Fruit fly (Drosophila melanogaster): ENCODE results near the gene pum.
A peak's percentile ranks its signal among the peaks of the same experiment; 100 is the strongest.

Gene pum

DNA sequence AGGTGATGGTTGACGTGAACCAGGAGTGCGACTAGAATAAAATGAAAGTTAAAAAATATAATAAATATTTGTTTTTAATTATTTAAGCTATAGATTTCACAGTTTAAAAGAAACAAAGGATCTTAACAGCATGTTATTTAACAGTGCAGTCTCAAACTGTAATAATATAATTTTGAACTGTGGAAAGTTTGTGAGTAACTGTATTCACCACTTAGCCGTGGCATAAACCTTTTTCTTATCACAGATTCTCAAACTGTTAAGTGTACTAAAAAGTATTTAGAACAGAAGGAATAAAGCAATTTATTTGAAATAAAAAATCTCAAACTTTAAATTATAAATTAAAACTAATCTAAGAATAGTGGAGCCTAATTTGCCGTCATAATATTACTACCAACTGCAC lies 23.2 kb downstream of the pum start (continued):
- TF ChIP-seq H15 (GFP tag; IDR thresholded peaks at IDR 0.05): no peak
- TF ChIP-seq lola (GFP tag; optimal IDR thresholded peaks at IDR 0.05): no peak
- TF ChIP-seq Taf1 (GFP tag; IDR thresholded peaks at IDR 0.05): no peak
- no peak for TF ChIP-seq gsb (GFP tag; IDR thresholded peaks at IDR 0.05)
- no peak for TF ChIP-seq Meics (GFP tag; optimal IDR thresholded peaks at IDR 0.05)
- TF ChIP-seq dmrt99B (tag; optimal IDR thresholded peaks at IDR 0.05): no peak
- TF ChIP-seq Tbp (GFP tag; optimal IDR thresholded peaks at IDR 0.05): peak; percentile 97
- no peak for TF ChIP-seq ase (GFP tag; IDR thresholded peaks at IDR 0.05)
- TF ChIP-seq Ets65A (GFP tag): peak; percentile 30
- TF ChIP-seq mld (GFP tag; IDR thresholded peaks at IDR 0.05; ENCODE audit: partially characterized antibody): no peak
- no peak for TF ChIP-seq Elba2 (GFP tag; optimal IDR thresholded peaks at IDR 0.05)
- TF ChIP-seq kni (GFP tag; optimal IDR thresholded peaks at IDR 0.05): no peak
- no peak for TF ChIP-seq CG4854 (GFP tag; optimal IDR thresholded peaks at IDR 0.05)
- no peak for TF ChIP-seq CG3163 (GFP tag; optimal IDR thresholded peaks at IDR 0.05)
- TF ChIP-seq Fer2 (tag; optimal IDR thresholded peaks at IDR 0.05): no peak
- no peak for TF ChIP-seq Camta (GFP tag; optimal IDR thresholded peaks at IDR 0.05)
- TF ChIP-seq CG9437 (GFP tag; optimal IDR thresholded peaks at IDR 0.05): no peak
- no peak for TF ChIP-seq repo (GFP tag; optimal IDR thresholded peaks at IDR 0.05)
- no peak for TF ChIP-seq Dip2 (GFP tag; IDR thresholded peaks at IDR 0.05)
- TF ChIP-seq CG10543 (GFP tag; optimal IDR thresholded peaks at IDR 0.05): no peak
- no peak for TF ChIP-seq B-H2 (GFP tag; optimal IDR thresholded peaks at IDR 0.05)
- TF ChIP-seq klu (GFP tag; IDR thresholded peaks at IDR 0.05): no peak
- TF ChIP-seq CG15011 (GFP tag; optimal IDR thresholded peaks at IDR 0.05): no peak
- TF ChIP-seq gro (GFP tag; optimal IDR thresholded peaks at IDR 0.05): no peak
- no peak for TF ChIP-seq prd (optimal IDR thresholded peaks at IDR 0.05)
- TF ChIP-seq prd (GFP tag; IDR thresholded peaks at IDR 0.05): no peak
- no peak for TF ChIP-seq CG6813 (GFP tag; optimal IDR thresholded peaks at IDR 0.05)
- no peak for TF ChIP-seq fu2 (GFP tag; optimal IDR thresholded peaks at IDR 0.05)
- TF ChIP-seq CG14965 (GFP tag; optimal IDR thresholded peaks at IDR 0.05; ENCODE audit: borderline replicate concordance): no peak
- TF ChIP-seq CG7928 (GFP tag; optimal IDR thresholded peaks at IDR 0.05): no peak
- TF ChIP-seq btn (GFP tag; optimal IDR thresholded peaks at IDR 0.05): no peak
- no peak for TF ChIP-seq seq (GFP tag; IDR thresholded peaks at IDR 0.05)
- no peak for TF ChIP-seq run (tag; optimal IDR thresholded peaks at IDR 0.05)
- TF ChIP-seq CG1602 (GFP tag; optimal IDR thresholded peaks at IDR 0.05): no peak
- no peak for TF ChIP-seq schlank (tag; optimal IDR thresholded peaks at IDR 0.05)
- no peak for TF ChIP-seq CG3281 (GFP tag; optimal IDR thresholded peaks at IDR 0.05)
- no peak for TF ChIP-seq bsh (GFP tag; optimal IDR thresholded peaks at IDR 0.05)
- no peak for TF ChIP-seq CG4820 (GFP tag; optimal IDR thresholded peaks at IDR 0.05)
- peak; percentile 81 for TF ChIP-seq CG11504 (tag; optimal IDR thresholded peaks at IDR 0.05)
- no peak for TF ChIP-seq ro (GFP tag; IDR thresholded peaks at IDR 0.05)
- TF ChIP-seq CG6854 (GFP tag; optimal IDR thresholded peaks at IDR 0.05): peak; percentile 77
- TF ChIP-seq Gug (GFP tag; IDR thresholded peaks at IDR 0.05): no peak
- no peak for TF ChIP-seq CG2678 (tag; optimal IDR thresholded peaks at IDR 0.05)
- no peak for TF ChIP-seq CG32532 (GFP tag; IDR thresholded peaks at IDR 0.05)
- TF ChIP-seq Trl (optimal IDR thresholded peaks at IDR 0.05): no peak
- no peak for TF ChIP-seq Trl (GFP tag; optimal IDR thresholded peaks at IDR 0.05)
- TF ChIP-seq CG1832 (GFP tag; optimal IDR thresholded peaks at IDR 0.05): no peak
- TF ChIP-seq CG30431 (GFP tag; optimal IDR thresholded peaks at IDR 0.05): no peak
- no peak for TF ChIP-seq CG17612 (GFP tag; IDR thresholded peaks at IDR 0.05)
- TF ChIP-seq fru (optimal IDR thresholded peaks at IDR 0.05): no peak
- TF ChIP-seq eve (GFP tag; optimal IDR thresholded peaks at IDR 0.05): no peak
- TF ChIP-seq croc (GFP tag; conservative IDR thresholded peaks at IDR 0.05): no peak
- TF ChIP-seq Bgb (GFP tag; IDR thresholded peaks at IDR 0.05; ENCODE audit: partially characterized antibody): peak; percentile 48; the same call in 1 of the 2 replicates
